Worm (Caenorhabditis elegans) whole organism, L1 larva: ENCODE data around the gene W02B3.4.

Experiments used
- alr-1 ChIP-seq: fragments of 200-800 bp; sonication (Bioruptor generic); optimal IDR thresholded peaks from 2 replicates; lab custom pipeline; 2018; ENCODE audit warnings: borderline replicate concordance, mild to moderate bottlenecking, missing genetic modification characterization, missing compliant biosample characterization
- dpl-1 ChIP-seq, 3 experiments: fragments of 150-350 bp in 2 of 3; sonication (generic microtip) in 1 of 3; optimal IDR thresholded peaks; 2 replicates each; lab custom pipeline; 2014 to 2017; ENCODE audit warnings: missing biosample characterization in 3 of 3, missing genetic modification characterization in 3 of 3, missing genetic modification reagents in 3 of 3
- mef-2 ChIP-seq: fragments of 150-350 bp; optimal IDR thresholded peaks from 2 replicates; lab custom pipeline; 2014; ENCODE audit warnings: missing biosample characterization, missing genetic modification characterization
- nhr-12 ChIP-seq: sonication (generic microtip); optimal IDR thresholded peaks from 2 replicates; lab custom pipeline; 2017; ENCODE audit warnings: missing biosample characterization, missing genetic modification characterization
- nhr-76 ChIP-seq: sonication (generic microtip); optimal IDR thresholded peaks from 2 replicates; lab custom pipeline; 2017; ENCODE audit warnings: missing biosample characterization, missing genetic modification characterization
- pqm-1 ChIP-seq: sonication (generic microtip); optimal IDR thresholded peaks from 3 replicates; lab custom pipeline; 2017; ENCODE audit warnings: missing biosample characterization, missing genetic modification characterization
- skn-1 ChIP-seq: fragments of 150-350 bp; optimal IDR thresholded peaks from 2 replicates; lab custom pipeline; 2014; ENCODE audit warnings: missing biosample characterization, missing genetic modification characterization
- xbp-1 ChIP-seq: sonication (generic microtip); optimal IDR thresholded peaks from 2 replicates; lab custom pipeline; 2016; ENCODE audit warnings: missing genetic modification characterization, missing compliant biosample characterization

DNA sequence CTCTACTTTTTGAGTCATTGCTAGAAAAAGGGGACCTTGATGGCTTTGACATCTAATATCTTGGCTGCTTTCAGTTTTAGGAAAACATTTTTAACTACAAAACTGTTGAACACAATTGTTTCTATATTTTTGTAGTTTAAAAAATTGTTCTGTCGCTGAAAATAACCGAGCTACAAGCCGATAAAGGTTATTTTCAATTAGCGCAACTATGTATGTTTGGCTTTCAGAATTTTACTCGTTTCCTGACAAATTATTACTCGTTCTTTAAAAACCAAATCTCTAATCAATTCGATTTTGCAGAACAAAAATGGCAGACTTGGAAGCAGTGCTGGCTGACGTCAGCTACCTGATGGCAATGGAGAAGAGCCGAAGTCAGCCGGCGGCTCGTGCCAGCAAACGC is 7.4 kb downstream of the W02B3.4 start, which contains the start of gene grk-2:
- TF ChIP-seq nhr-12 (no peak), skn-1 (tag; lab: Kevin White, UChicago) (no peak), alr-1 (tag; lab: Kevin White, UChicago) (no peak), xbp-1 (tag; lab: Kevin White, UChicago) (no peak), dpl-1 (GFP tag; optimal IDR thresholded peaks at IDR 0.05; lab: Kevin White, UChicago) (no peak), mef-2 (tag; lab: Kevin White, UChicago) (no peak), pqm-1 (tag; lab: Kevin White, UChicago) (no peak), nhr-76 (no peak)
